Worm (Caenorhabditis elegans): ENCODE results near the gene F08D12.15.

ce11 chrII:2719212-2719611 lies 47.2 kb upstream of the F08D12.15 start:
- TF ChIP-seq athp-1 (tag; optimal IDR thresholded peaks at IDR 0.05), result no peak
- no peak for TF ChIP-seq zim-3 (tag; optimal IDR thresholded peaks at IDR 0.05)
- no peak for TF ChIP-seq C06A6.2 (GFP tag; conservative IDR thresholded peaks at IDR 0.05)
- no peak for TF ChIP-seq madf-3 (GFP tag; IDR thresholded peaks at IDR 0.05)
- TF ChIP-seq ceh-100 (GFP tag; IDR thresholded peaks at IDR 0.05), result no peak
- no peak for TF ChIP-seq pha-4 (tag; optimal IDR thresholded peaks at IDR 0.05)
- no peak for TF ChIP-seq hlh-12 (tag; optimal IDR thresholded peaks at IDR 0.05)

All from whole organism, young adult.